Fruit fly (Drosophila melanogaster) whole organism, embryonic: ENCODE measurements around the gene ClC-a.
A peak's percentile ranks its signal among the peaks of the same experiment; 100 is the strongest.

Experiments used
- Atf6 ChIP-seq: fragments of 200-800 bp; sonication (Bioruptor generic); IDR thresholded peaks from 2 replicates; pipeline ENCODE4 v1.3.6; 2022; ENCODE audit warnings: missing biosample characterization, missing genetic modification characterization
- CG10267 ChIP-seq: fragments of 200-800 bp; sonication (Bioruptor generic); optimal IDR thresholded peaks from 2 replicates; lab custom pipeline; 2018; ENCODE audit warnings: missing biosample characterization, mild to moderate bottlenecking, missing genetic modification characterization, moderate library complexity
- CG10431 ChIP-seq: fragments of 200-800 bp; sonication (Bioruptor generic); optimal IDR thresholded peaks from 3 replicates; lab custom pipeline; 2018; ENCODE audit warnings: missing biosample characterization, mild to moderate bottlenecking, missing genetic modification characterization
- CG10979 ChIP-seq: fragments of 200-800 bp; sonication (Bioruptor generic); optimal IDR thresholded peaks from 2 replicates; lab custom pipeline; 2018; ENCODE audit warnings: missing biosample characterization, mild to moderate bottlenecking, missing genetic modification characterization, moderate library complexity
- CG11247 ChIP-seq: fragments of 200-800 bp; sonication (Bioruptor generic); IDR thresholded peaks from 2 replicates; pipeline ENCODE4 v1.3.6; 2022; ENCODE audit warnings: missing biosample characterization, missing genetic modification characterization
- CG12155 ChIP-seq: fragments of 200-800 bp; sonication (Bioruptor generic); optimal IDR thresholded peaks from 3 replicates; lab custom pipeline; 2016; ENCODE audit warnings: missing biosample characterization, missing genetic modification characterization
- CG12219 ChIP-seq: fragments of 200-800 bp; sonication (Bioruptor generic); optimal IDR thresholded peaks from 3 replicates; lab custom pipeline; 2018; ENCODE audit warnings: missing biosample characterization, mild to moderate bottlenecking, missing genetic modification characterization
- CG12299 ChIP-seq: fragments of 200-800 bp; sonication (Bioruptor generic); optimal IDR thresholded peaks from 2 replicates; lab custom pipeline; 2018; ENCODE audit warnings: missing biosample characterization, mild to moderate bottlenecking, missing genetic modification characterization
- CG12942 ChIP-seq: fragments of 200-800 bp; sonication (Bioruptor generic); optimal IDR thresholded peaks from 3 replicates; lab custom pipeline; 2016; ENCODE audit warnings: missing biosample characterization, missing genetic modification characterization
- CG13424 ChIP-seq: fragments of 200-800 bp; sonication (Bioruptor generic); optimal IDR thresholded peaks from 2 replicates; lab custom pipeline; 2019; ENCODE audit warnings: missing biosample characterization, mild to moderate bottlenecking, missing genetic modification characterization, moderate library complexity
- CG13894 ChIP-seq: fragments of 200-800 bp; sonication (Bioruptor generic); optimal IDR thresholded peaks from 3 replicates; lab custom pipeline; 2018; ENCODE audit warnings: missing biosample characterization, mild to moderate bottlenecking, missing genetic modification characterization, moderate library complexity
- CG14014 ChIP-seq: fragments of 200-800 bp; sonication (Bioruptor generic); IDR thresholded peaks from 2 replicates; pipeline ENCODE4 v1.3.6; 2022; ENCODE audit warnings: missing biosample characterization, missing genetic modification characterization
- CG16863 ChIP-seq: fragments of 200-800 bp; sonication (Bioruptor generic); optimal IDR thresholded peaks from 3 replicates; lab custom pipeline; 2016; ENCODE audit warnings: missing biosample characterization, missing genetic modification characterization
- CG17328 ChIP-seq: fragments of 200-800 bp; sonication (Bioruptor generic); IDR thresholded peaks from 2 replicates; pipeline ENCODE4 v1.3.6; 2022; ENCODE audit warnings: missing biosample characterization, missing genetic modification characterization
- CG17361 ChIP-seq: fragments of 200-800 bp; sonication (Bioruptor generic); IDR thresholded peaks from 3 replicates; pipeline ENCODE4 v1.3.6; 2022; ENCODE audit warnings: missing biosample characterization, missing genetic modification characterization
- CG17912 ChIP-seq: fragments of 200-800 bp; sonication (Bioruptor generic); optimal IDR thresholded peaks from 2 replicates; lab custom pipeline; 2018; ENCODE audit warnings: missing biosample characterization, mild to moderate bottlenecking, missing genetic modification characterization
- CG2875 ChIP-seq: fragments of 200-800 bp; sonication (Bioruptor generic); optimal IDR thresholded peaks from 2 replicates; lab custom pipeline; 2017; ENCODE audit warnings: missing biosample characterization, mild to moderate bottlenecking, missing genetic modification characterization, missing genetic modification reagents
- CG31388 ChIP-seq: fragments of 200-800 bp; sonication (Bioruptor generic); optimal IDR thresholded peaks from 2 replicates; lab custom pipeline; 2016; ENCODE audit warnings: missing biosample characterization, missing genetic modification characterization
- CG3847 ChIP-seq: fragments of 200-800 bp; sonication (Bioruptor generic); IDR thresholded peaks from 2 replicates; pipeline ENCODE4 v1.3.6; 2022; ENCODE audit warnings: missing biosample characterization, missing genetic modification characterization
- CG6654 ChIP-seq: fragments of 200-800 bp; sonication (Bioruptor generic); optimal IDR thresholded peaks from 2 replicates; lab custom pipeline; 2017; ENCODE audit warnings: missing biosample characterization, mild to moderate bottlenecking, missing genetic modification characterization
- CG8359 ChIP-seq: fragments of 200-800 bp; sonication (Bioruptor generic); optimal IDR thresholded peaks from 2 replicates; lab custom pipeline; 2017; ENCODE audit warnings: missing biosample characterization, mild to moderate bottlenecking, missing genetic modification characterization, borderline replicate concordance
- CG9797 ChIP-seq: fragments of 200-800 bp; sonication (Bioruptor generic); optimal IDR thresholded peaks from 3 replicates; lab custom pipeline; 2018; ENCODE audit warnings: missing biosample characterization, mild to moderate bottlenecking, missing genetic modification characterization
- Chrac-16 ChIP-seq: fragments of 200-800 bp; sonication (Bioruptor generic); optimal IDR thresholded peaks from 3 replicates; lab custom pipeline; 2016; ENCODE audit warnings: missing biosample characterization, missing genetic modification characterization
- Deaf1 ChIP-seq: fragments of 200-800 bp; optimal IDR thresholded peaks from 3 replicates; lab custom pipeline; 2019; ENCODE audit warnings: missing biosample characterization, mild to moderate bottlenecking, missing genetic modification characterization, moderate library complexity
- Dip3 ChIP-seq: fragments of 200-800 bp; sonication (Bioruptor generic); optimal IDR thresholded peaks from 3 replicates; lab custom pipeline; 2016; ENCODE audit warnings: missing biosample characterization, missing genetic modification characterization
- Gug ChIP-seq: fragments of 200-800 bp; sonication (Bioruptor generic); IDR thresholded peaks from 4 replicates; pipeline ENCODE4 v1.3.6; 2022; ENCODE audit warnings: missing biosample characterization, missing genetic modification characterization
- Neu2 ChIP-seq: fragments of 200-800 bp; sonication (Bioruptor generic); optimal IDR thresholded peaks from 3 replicates; lab custom pipeline; 2016; ENCODE audit warnings: missing biosample characterization, missing genetic modification characterization, borderline replicate concordance
- Nf-YB ChIP-seq: fragments of 200-800 bp; sonication (Bioruptor generic); optimal IDR thresholded peaks from 3 replicates; lab custom pipeline; 2019; ENCODE audit warnings: missing biosample characterization, mild to moderate bottlenecking, missing genetic modification characterization, moderate library complexity
- Pdp1 ChIP-seq, 2 experiments: fragments of 200-800 bp; sonication (Bioruptor generic); optimal IDR thresholded peaks; 3 replicates each; lab custom pipeline; 2016; ENCODE audit warnings: missing biosample characterization in 2 of 2, missing genetic modification characterization in 2 of 2, mild to moderate bottlenecking in 1 of 2, moderate library complexity in 1 of 2
- bigmax ChIP-seq: fragments of 200-800 bp; sonication (Bioruptor generic); optimal IDR thresholded peaks from 2 replicates; lab custom pipeline; 2018; ENCODE audit warnings: missing biosample characterization, mild to moderate bottlenecking, missing genetic modification characterization
- bowl ChIP-seq: fragments of 200-800 bp; sonication (Bioruptor generic); IDR thresholded peaks from 2 replicates; pipeline ENCODE4 v1.3.6; 2022; ENCODE audit warnings: missing biosample characterization, missing genetic modification characterization
- caup ChIP-seq: fragments of 200-800 bp; sonication (Bioruptor generic); optimal IDR thresholded peaks from 3 replicates; lab custom pipeline; 2017; ENCODE audit warnings: missing biosample characterization, mild to moderate bottlenecking, missing genetic modification characterization, moderate library complexity; ENCODE audit not compliant: severe bottlenecking
- cg ChIP-seq: fragments of 200-800 bp; sonication (Bioruptor generic); optimal IDR thresholded peaks from 3 replicates; lab custom pipeline; 2019; ENCODE audit warnings: missing biosample characterization, mild to moderate bottlenecking, missing genetic modification characterization, moderate library complexity
- chinmo ChIP-seq: fragments of 200-800 bp; sonication (Bioruptor generic); IDR thresholded peaks from 4 replicates; pipeline ENCODE4 v1.3.6; 2022; ENCODE audit warnings: missing biosample characterization, missing genetic modification characterization; ENCODE audit not compliant: partially characterized antibody
- ci ChIP-seq: fragments of 200-800 bp; sonication (Bioruptor generic); IDR thresholded peaks from 3 replicates; pipeline ENCODE4 v1.3.6; 2022; ENCODE audit warnings: missing biosample characterization, missing genetic modification characterization
- corto ChIP-seq: fragments of 200-800 bp; sonication (Bioruptor generic); optimal IDR thresholded peaks from 2 replicates; lab custom pipeline; 2016; ENCODE audit warnings: missing biosample characterization, mild to moderate bottlenecking, missing genetic modification characterization, moderate library complexity
- disco-r ChIP-seq: fragments of 200-800 bp; sonication (Bioruptor generic); optimal IDR thresholded peaks from 2 replicates; lab custom pipeline; 2016; ENCODE audit warnings: missing biosample characterization, missing genetic modification characterization
- dmrt99B ChIP-seq: fragments of 200-800 bp; sonication (Bioruptor generic); optimal IDR thresholded peaks from 2 replicates; lab custom pipeline; 2018; ENCODE audit warnings: missing biosample characterization, mild to moderate bottlenecking, missing genetic modification characterization, moderate library complexity
- en ChIP-seq: fragments of 200-800 bp; sonication (Bioruptor generic); optimal IDR thresholded peaks from 2 replicates; lab custom pipeline; 2016; ENCODE audit warnings: missing biosample characterization, missing genetic modification characterization
- esg ChIP-seq: fragments of 200-800 bp; sonication (Bioruptor generic); conservative IDR thresholded peaks from 2 replicates; pipeline ENCODE4 v1.3.6; 2022; ENCODE audit warnings: missing biosample characterization, missing genetic modification characterization
- ewg ChIP-seq: fragments of 200-800 bp; sonication (Bioruptor generic); optimal IDR thresholded peaks from 3 replicates; lab custom pipeline; 2017; ENCODE audit warnings: mild to moderate bottlenecking, missing biosample characterization, missing genetic modification reagents, missing genetic modification characterization
- eyg ChIP-seq: fragments of 200-800 bp; sonication (Bioruptor generic); optimal IDR thresholded peaks from 3 replicates; lab custom pipeline; 2016; ENCODE audit warnings: missing biosample characterization, missing genetic modification characterization
- ind ChIP-seq: fragments of 200-800 bp; sonication (Bioruptor generic); optimal IDR thresholded peaks from 3 replicates; lab custom pipeline; 2016; ENCODE audit warnings: missing biosample characterization, missing genetic modification characterization
- peb ChIP-seq: fragments of 200-800 bp; sonication (Bioruptor generic); IDR thresholded peaks from 2 replicates; pipeline ENCODE4 v1.3.6; 2022; ENCODE audit warnings: missing biosample characterization, missing genetic modification characterization
- repo ChIP-seq: fragments of 200-800 bp; sonication (Bioruptor generic); optimal IDR thresholded peaks from 2 replicates; lab custom pipeline; 2016; ENCODE audit warnings: missing biosample characterization, missing genetic modification characterization
- ttk ChIP-seq: fragments of 200-800 bp; sonication (Bioruptor generic); IDR thresholded peaks from 2 replicates; pipeline ENCODE4 v2.1.2; 2022; ENCODE audit warnings: missing biosample characterization, missing genetic modification characterization
- z ChIP-seq: fragments of 200-800 bp; sonication (Bioruptor generic); IDR thresholded peaks from 3 replicates; pipeline ENCODE4 v1.3.6; 2022; ENCODE audit warnings: missing biosample characterization, missing genetic modification characterization
- zfh2 ChIP-seq: fragments of 200-800 bp; sonication (Bioruptor generic); optimal IDR thresholded peaks from 2 replicates; lab custom pipeline; 2016; ENCODE audit warnings: missing biosample characterization, missing genetic modification characterization

The ClC-a gene

DNA sequence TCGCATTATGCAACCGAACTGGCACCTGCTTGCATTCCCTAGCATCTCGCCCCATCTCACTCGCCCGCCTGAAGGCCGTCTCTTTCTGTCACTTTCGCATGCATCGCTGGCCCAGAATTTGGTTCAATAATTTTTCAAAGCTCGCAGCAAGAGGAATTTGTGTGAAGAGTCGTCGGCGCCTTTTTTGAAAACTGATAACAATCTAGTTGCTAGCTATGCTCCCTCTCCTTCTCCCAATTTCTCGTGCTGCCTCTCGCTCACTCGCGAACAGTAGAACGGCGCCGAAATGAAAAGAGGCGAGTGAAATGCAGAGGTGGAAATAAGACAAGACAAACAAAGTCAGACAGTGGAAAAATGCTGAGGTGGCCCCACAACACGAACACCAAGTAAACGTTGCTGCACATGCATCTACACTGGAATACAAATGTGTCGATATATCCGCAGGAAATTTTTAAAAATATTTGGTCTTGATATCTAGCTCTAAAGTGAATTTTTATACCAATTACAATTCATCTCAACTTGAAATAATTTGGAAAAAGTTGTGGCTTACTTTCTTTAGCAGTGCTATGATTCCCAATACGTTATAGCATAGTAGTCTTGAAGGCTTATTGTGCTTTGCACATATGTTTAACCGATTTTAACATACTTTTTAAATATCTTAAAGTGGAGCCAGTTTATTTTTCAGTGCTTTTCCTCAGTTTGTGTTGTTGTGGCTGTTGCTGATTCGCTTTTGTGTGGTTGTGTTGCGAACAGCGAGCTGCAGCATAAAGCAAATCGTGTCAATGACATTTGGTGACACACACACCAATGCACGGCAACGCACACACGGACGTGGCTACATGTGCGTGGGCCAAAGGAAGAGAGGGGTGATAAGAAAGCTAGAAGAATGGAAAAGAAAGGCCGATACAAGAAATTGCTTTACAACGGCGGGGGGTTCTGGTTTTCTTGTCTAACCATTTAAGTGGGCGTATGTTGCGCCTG, 38.2 kb upstream of the ClC-a start (continued):
- TF ChIP-seq corto (GFP tag; lab: Kevin White, UChicago): no peak
- TF ChIP-seq caup (GFP tag; lab: Kevin White, UChicago): no peak
- peak; percentile 90 for TF ChIP-seq dmrt99B (tag; lab: Kevin White, UChicago)
- TF ChIP-seq zfh2 (GFP tag; lab: Kevin White, UChicago): no peak
- TF ChIP-seq CG9797 (GFP tag; lab: Kevin White, UChicago): peak; percentile 4
- no peak for TF ChIP-seq CG11247 (GFP tag; lab: Robert Waterston, UW)
- peak; percentile 63 for TF ChIP-seq CG17328 (GFP tag; lab: Robert Waterston, UW)
- TF ChIP-seq ewg (GFP tag; lab: Kevin White, UChicago): peak; percentile 85
- TF ChIP-seq CG17912: no peak
- peak; percentile 85 for TF ChIP-seq CG13424 (tag; lab: Kevin White, UChicago)
- TF ChIP-seq CG12942 (GFP tag; lab: Kevin White, UChicago): peak; percentile 57
- no peak for TF ChIP-seq eyg (GFP tag; lab: Kevin White, UChicago)
- TF ChIP-seq CG8359 (GFP tag; lab: Kevin White, UChicago): peak; percentile 83
- peak; percentile 95 for TF ChIP-seq CG10979 (tag; lab: Kevin White, UChicago)
- peak; percentile 67 for TF ChIP-seq en (GFP tag; lab: Kevin White, UChicago)
- TF ChIP-seq CG3847 (GFP tag; lab: Robert Waterston, UW): 0 out of 2 replicates have a peak, but pooled peaks have one; percentile 14
- peak; percentile 40 for TF ChIP-seq repo
- TF ChIP-seq Pdp1 (GFP tag; optimal IDR thresholded peaks at IDR 0.05; lab: Kevin White, UChicago): peak; percentile 38 to 69
- TF ChIP-seq CG2875: peak; percentile 85
- TF ChIP-seq z: no peak
- TF ChIP-seq CG17361 (GFP tag; lab: Robert Waterston, UW): peak; percentile 91
- peak; percentile 78 for TF ChIP-seq CG6654 (GFP tag; lab: Kevin White, UChicago)
- TF ChIP-seq Dip3 (GFP tag; lab: Kevin White, UChicago): no peak
- TF ChIP-seq cg (GFP tag; lab: Kevin White, UChicago): peak; percentile 73
- peak; percentile 51; the same call in 1 of the 2 replicates for TF ChIP-seq ttk (GFP tag; lab: Robert Waterston, UW)
- TF ChIP-seq CG12155 (GFP tag; lab: Kevin White, UChicago): peak; percentile 34
- TF ChIP-seq CG16863 (GFP tag; lab: Kevin White, UChicago): peak; percentile 80
- peak; percentile 71 for TF ChIP-seq CG12299 (tag; lab: Kevin White, UChicago)
- peak; percentile 52 for TF ChIP-seq Deaf1
- no peak for TF ChIP-seq bowl (GFP tag; lab: Robert Waterston, UW)
- TF ChIP-seq Nf-YB (GFP tag; lab: Kevin White, UChicago): peak; percentile 64
- TF ChIP-seq CG12219: peak; percentile 84
- TF ChIP-seq peb (GFP tag; lab: Robert Waterston, UW): peak; percentile 35; the same call in 1 of the 2 replicates
- TF ChIP-seq Gug (GFP tag; lab: Robert Waterston, UW): peak; percentile 59; the same call in 2 of the 4 replicates
- TF ChIP-seq CG13894 (tag; lab: Kevin White, UChicago): no peak
- TF ChIP-seq ci (GFP tag; lab: Robert Waterston, UW): peak; percentile 80
- no peak for TF ChIP-seq Neu2 (GFP tag; lab: Kevin White, UChicago)
- TF ChIP-seq Chrac-16: peak; percentile 65
- TF ChIP-seq esg (GFP tag; lab: Robert Waterston, UW): peak; percentile 65
- peak; percentile 36 for TF ChIP-seq CG31388 (GFP tag; lab: Kevin White, UChicago)
- TF ChIP-seq ind (GFP tag; lab: Kevin White, UChicago): peak; percentile 60
- TF ChIP-seq CG10431 (GFP tag; lab: Kevin White, UChicago): peak; percentile 88
- TF ChIP-seq Atf6 (GFP tag; lab: Robert Waterston, UW): no peak
- no peak for TF ChIP-seq chinmo (GFP tag; lab: Robert Waterston, UW)
- TF ChIP-seq CG14014 (GFP tag; lab: Robert Waterston, UW): no peak
- TF ChIP-seq CG10267: peak; percentile 82
- TF ChIP-seq bigmax (GFP tag; lab: Kevin White, UChicago): no peak
- peak; percentile 57 for TF ChIP-seq disco-r (GFP tag; lab: Kevin White, UChicago)
